Worm (Caenorhabditis elegans): Measurements from ENCODE around the gene F23B12.1.

DNA sequence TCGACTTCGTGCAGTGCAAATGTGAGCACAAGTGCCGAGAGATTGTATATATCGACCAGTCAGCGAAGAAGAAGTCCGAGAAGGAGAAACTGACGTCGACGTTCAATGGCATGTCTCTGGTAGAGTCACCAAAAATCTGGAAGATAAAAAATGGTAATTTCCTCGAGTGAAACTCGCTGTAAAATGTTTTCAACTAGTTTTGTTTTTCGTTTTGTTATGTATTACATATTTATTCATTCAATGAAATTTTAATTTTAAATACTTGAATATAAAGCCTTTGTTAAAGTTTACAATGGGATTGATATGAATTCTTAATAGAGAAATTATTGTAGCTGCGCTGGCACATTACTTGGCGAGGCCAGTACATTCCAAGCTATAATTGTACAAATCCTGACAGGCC lies 9.1 kb upstream of the F23B12.1 start:
- TF ChIP-seq attf-4 (tag; optimal IDR thresholded peaks at IDR 0.05) (no peak), hlh-30 (tag; optimal IDR thresholded peaks at IDR 0.05; ENCODE audit: insufficient read depth) (no peak), ama-1 (optimal IDR thresholded peaks at IDR 0.05) (no peak), ceh-82 (tag; optimal IDR thresholded peaks at IDR 0.05) (no peak), T20F7.1 (GFP tag; optimal IDR thresholded peaks at IDR 0.05) (no peak), egl-27 (tag; optimal IDR thresholded peaks at IDR 0.05) (no peak)

Data from whole organism, L4 larva.